Worm (Caenorhabditis elegans): ENCODE data around the gene Y37A1A.3.

- TF ChIP-seq egl-27 (tag; optimal IDR thresholded peaks at IDR 0.05): no peak
- TF ChIP-seq pha-4 (GFP tag; IDR thresholded peaks at IDR 0.05): no peak
- TF ChIP-seq pha-4 (tag; optimal IDR thresholded peaks at IDR 0.05): no peak
- TF ChIP-seq R02D3.7 (tag; optimal IDR thresholded peaks at IDR 0.05): no peak
- TF ChIP-seq nhr-76 (tag; optimal IDR thresholded peaks at IDR 0.05): no peak
- TF ChIP-seq nhr-10 (tag; optimal IDR thresholded peaks at IDR 0.05): no peak
- no peak for TF ChIP-seq ama-1 (optimal IDR thresholded peaks at IDR 0.05)
- no peak for TF ChIP-seq unc-62 (GFP tag; optimal IDR thresholded peaks at IDR 0.05 in 1 of 2)
- TF ChIP-seq unc-62 (tag; optimal IDR thresholded peaks at IDR 0.05): no peak
- TF ChIP-seq mep-1 (tag; optimal IDR thresholded peaks at IDR 0.05): no peak
- no peak for TF ChIP-seq jun-1 (tag; optimal IDR thresholded peaks at IDR 0.05)
- no peak for TF ChIP-seq dve-1 (tag; optimal IDR thresholded peaks at IDR 0.05; ENCODE audit: insufficient read depth)
Measured at ce11 chrIV:13876565-13877153, 26.0 kb downstream of the Y37A1A.3 start, which contains the start of gene prdh-1.
